Worm (Caenorhabditis elegans) whole organism, L3 larva: Measurements from ENCODE around the gene viro-2.

Experiments
- nhr-237 ChIP-seq: fragments of 150-350 bp; optimal IDR thresholded peaks from 2 replicates; lab custom pipeline; 2014; ENCODE audit warnings: missing biosample characterization, missing genetic modification characterization
- pqm-1 ChIP-seq: fragments of 150-350 bp; optimal IDR thresholded peaks from 2 replicates; lab custom pipeline; 2017; ENCODE audit warnings: missing biosample characterization, missing genetic modification characterization, inconsistent platforms

DNA sequence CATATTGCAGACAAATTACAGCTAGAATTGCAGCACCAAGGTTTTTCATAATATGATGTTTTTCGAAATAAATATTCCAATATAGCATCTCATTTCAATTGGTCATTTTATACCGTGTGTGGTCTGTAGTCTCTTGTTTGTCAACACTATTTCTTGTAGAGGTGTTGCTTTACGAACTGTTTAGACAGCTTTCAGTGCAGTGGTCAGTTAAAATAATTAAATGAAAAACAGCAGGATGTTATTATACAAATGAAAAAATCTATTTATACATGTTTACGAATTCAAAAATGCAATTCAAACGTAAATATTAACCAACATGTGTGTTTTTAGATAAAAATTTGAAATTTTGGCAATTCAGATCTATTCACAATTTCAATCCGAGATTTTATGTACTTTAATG is 16.9 kb upstream of the viro-2 start, which contains the start of gene B0280.7:
- TF ChIP-seq nhr-237 (tag; lab: Kevin White, UChicago) (no peak), pqm-1 (tag; lab: Kevin White, UChicago) (no peak)
